Fruit fly (Drosophila melanogaster): Measurements from ENCODE around the gene Usp39.

Gene Usp39

dm6 chrX:18843229-18844033 lies 14.6 kb upstream of the Usp39 start, which contains the start of gene htk (continued):
- TF ChIP-seq CG14860 (GFP tag; IDR thresholded peaks at IDR 0.05; ENCODE audit: partially characterized antibody) (peak; percentile 75), Pdp1 (GFP tag; optimal IDR thresholded peaks at IDR 0.05) (peak; percentile 71 to 100), maf-S (GFP tag; optimal IDR thresholded peaks at IDR 0.05) (peak; percentile 62), Doc3 (GFP tag; IDR thresholded peaks at IDR 0.05; ENCODE audit: partially characterized antibody) (peak; percentile 70; the same call in 2 of the 3 replicates), CG2875 (GFP tag; optimal IDR thresholded peaks at IDR 0.05) (peak; percentile 49), CG13424 (tag; optimal IDR thresholded peaks at IDR 0.05) (peak; percentile 46), CG33213 (GFP tag; optimal IDR thresholded peaks at IDR 0.05) (peak; percentile 80), br (optimal IDR thresholded peaks at IDR 0.05) (no peak), Hmx (GFP tag; optimal IDR thresholded peaks at IDR 0.05) (no peak), sisA (GFP tag; IDR thresholded peaks at IDR 0.05) (peak; percentile 71), H15 (GFP tag; IDR thresholded peaks at IDR 0.05) (0 out of 3 replicates have a peak, but pooled peaks have one; percentile 55), bbx (GFP tag; IDR thresholded peaks at IDR 0.05; ENCODE audit: partially characterized antibody) (peak; percentile 96), CG12942 (GFP tag; optimal IDR thresholded peaks at IDR 0.05) (peak; percentile 53), CG16779 (GFP tag; IDR thresholded peaks at IDR 0.05) (no peak), CG3995 (GFP tag; optimal IDR thresholded peaks at IDR 0.05) (peak; percentile 48), lmd (GFP tag; IDR thresholded peaks at IDR 0.05) (peak; percentile 77), Doc2 (GFP tag; IDR thresholded peaks at IDR 0.05) (no peak), Dbx (GFP tag; IDR thresholded peaks at IDR 0.05) (peak; percentile 86; the same call in 2 of the 3 replicates), CG14050 (GFP tag; IDR thresholded peaks at IDR 0.05) (no peak), CG34224 (GFP tag; IDR thresholded peaks at IDR 0.05; ENCODE audit: partially characterized antibody) (peak; percentile 82), fd102C (GFP tag; optimal IDR thresholded peaks at IDR 0.05) (peak; percentile 50), twi (tag; optimal IDR thresholded peaks at IDR 0.05) (peak; percentile 36), CG17361 (GFP tag; IDR thresholded peaks at IDR 0.05) (peak; percentile 76), Jarid2 (GFP tag; optimal IDR thresholded peaks at IDR 0.05) (no peak), pum (GFP tag; optimal IDR thresholded peaks at IDR 0.05) (peak; percentile 78), z (GFP tag; IDR thresholded peaks at IDR 0.05) (no peak; the same call in 2 of the 3 replicates), CG6254 (GFP tag; optimal IDR thresholded peaks at IDR 0.05) (no peak), cad (GFP tag; optimal IDR thresholded peaks at IDR 0.05) (no peak), CG2116 (GFP tag; optimal IDR thresholded peaks at IDR 0.05) (peak; percentile 84), NK7.1 (GFP tag; optimal IDR thresholded peaks at IDR 0.05) (peak; percentile 25), Lpt (GFP tag; optimal IDR thresholded peaks at IDR 0.05) (no peak), bsh (GFP tag; optimal IDR thresholded peaks at IDR 0.05) (peak in 1 of 2 experiments; percentile 41), CG17912 (GFP tag; optimal IDR thresholded peaks at IDR 0.05) (peak; percentile 78), CG3065 (GFP tag; optimal IDR thresholded peaks at IDR 0.05) (peak; percentile 60), phol (tag; optimal IDR thresholded peaks at IDR 0.05) (peak; percentile 55), CG1024 (GFP tag; IDR thresholded peaks at IDR 0.05) (peak; percentile 50; the same call in 1 of the 2 replicates), B-H2 (GFP tag; optimal IDR thresholded peaks at IDR 0.05) (peak; percentile 72), CG31441 (GFP tag; IDR thresholded peaks at IDR 0.05) (peak; percentile 40; the same call in 1 of the 2 replicates), TFAM (GFP tag; optimal IDR thresholded peaks at IDR 0.05) (no peak), salm (tag; optimal IDR thresholded peaks at IDR 0.05) (no peak), wek (GFP tag; optimal IDR thresholded peaks at IDR 0.05) (no peak), CG3847 (GFP tag; IDR thresholded peaks at IDR 0.05) (peak; percentile 67), bowl (GFP tag; IDR thresholded peaks at IDR 0.05) (no peak), ab (GFP tag; optimal IDR thresholded peaks at IDR 0.05) (no peak), HLH3B (GFP tag; IDR thresholded peaks at IDR 0.05) (peak; percentile 61), ewg (GFP tag; optimal IDR thresholded peaks at IDR 0.05) (peak; percentile 40)
